Fruit fly (Drosophila melanogaster): Measurements from ENCODE around the gene CG17298.
A peak's percentile ranks its signal among the peaks of the same experiment; 100 is the strongest.

Gene CG17298

DNA sequence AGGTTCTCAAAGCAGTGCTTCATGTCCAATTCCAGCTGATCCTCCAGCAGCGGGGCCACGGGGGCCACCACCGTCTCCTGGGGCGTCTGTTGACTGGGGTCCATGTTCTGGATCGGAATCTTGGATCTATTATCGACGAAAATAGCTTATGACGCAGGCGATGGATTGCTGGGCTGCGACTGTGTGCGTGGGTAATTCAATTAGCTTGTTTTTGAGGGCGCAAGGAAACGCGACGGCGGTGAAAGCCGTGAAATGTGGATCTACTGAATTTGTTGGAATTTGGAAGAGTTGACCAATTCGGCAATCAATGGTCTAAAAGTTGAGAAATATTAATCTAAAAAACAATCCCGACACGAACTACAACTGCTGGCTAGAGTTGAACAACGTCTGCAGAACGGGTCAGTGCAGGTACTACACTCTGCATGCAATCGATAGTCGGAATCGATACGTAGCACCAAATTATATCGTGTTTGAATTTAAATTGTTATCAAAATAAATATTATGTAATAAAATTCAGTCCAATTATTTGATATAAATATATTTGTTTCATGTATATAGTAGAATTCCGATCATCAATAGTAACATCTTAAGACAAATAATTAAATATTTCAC lies 9.5 kb upstream of the CG17298 start, which contains the start of gene CG3308 (continued):
- TF ChIP-seq gem (tag; optimal IDR thresholded peaks at IDR 0.05) (peak; percentile 29), gsb-n (tag; optimal IDR thresholded peaks at IDR 0.05) (no peak), Nf-YA (GFP tag; IDR thresholded peaks at IDR 0.05) (no peak), CG7963 (GFP tag; IDR thresholded peaks at IDR 0.05; ENCODE audit: partially characterized antibody) (peak; percentile 75), CG13123 (GFP tag; optimal IDR thresholded peaks at IDR 0.05) (no peak), NfI (GFP tag; optimal IDR thresholded peaks at IDR 0.05) (peak; percentile 49), corto (GFP tag; optimal IDR thresholded peaks at IDR 0.05) (no peak), CG3281 (GFP tag; optimal IDR thresholded peaks at IDR 0.05) (peak; percentile 14), twi (tag; optimal IDR thresholded peaks at IDR 0.05) (no peak), CG11456 (GFP tag; IDR thresholded peaks at IDR 0.05) (peak; percentile 67; the same call in 2 of the 3 replicates), CG13894 (tag; optimal IDR thresholded peaks at IDR 0.05) (peak; percentile 72), Usf (GFP tag; optimal IDR thresholded peaks at IDR 0.05) (no peak), D (optimal IDR thresholded peaks at IDR 0.05) (no peak), D (GFP tag; optimal IDR thresholded peaks at IDR 0.05) (no peak), CTCF (GFP tag; optimal IDR thresholded peaks at IDR 0.05) (peak; percentile 4), CG5180 (GFP tag; optimal IDR thresholded peaks at IDR 0.05) (no peak), peb (GFP tag; IDR thresholded peaks at IDR 0.05) (0 out of 2 replicates have a peak, but pooled peaks have one; percentile 8), vvl (GFP tag; IDR thresholded peaks at IDR 0.05) (peak; percentile 58), toy (GFP tag; IDR thresholded peaks at IDR 0.05) (no peak), z (GFP tag; IDR thresholded peaks at IDR 0.05) (no peak), Nf-YC (tag; optimal IDR thresholded peaks at IDR 0.05) (no peak), sc (optimal IDR thresholded peaks at IDR 0.05) (no peak), sc (GFP tag; optimal IDR thresholded peaks at IDR 0.05) (no peak), CG2889 (GFP tag; IDR thresholded peaks at IDR 0.05) (no peak), slp2 (GFP tag; optimal IDR thresholded peaks at IDR 0.05) (no peak)

DNA sequence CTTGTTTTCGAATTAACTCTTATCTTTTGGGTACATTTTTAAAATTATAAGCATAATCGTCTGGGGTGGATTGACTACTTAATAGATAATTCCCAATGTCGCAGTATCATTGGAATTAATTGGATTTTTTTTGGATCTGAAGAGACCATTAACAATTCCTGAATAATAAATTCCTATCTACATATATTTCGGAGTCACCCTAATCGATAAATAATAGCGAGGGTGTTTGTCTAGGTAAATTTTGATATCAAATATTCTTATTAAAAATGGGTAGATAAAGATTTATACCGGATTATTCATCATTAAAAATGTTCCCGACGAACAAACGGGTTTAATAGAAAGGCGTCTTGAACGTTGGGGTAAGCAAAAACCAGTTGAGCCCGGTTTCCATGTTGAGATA lies 8.1 kb upstream of the CG17298 start:
- TF ChIP-seq maf-S (GFP tag; optimal IDR thresholded peaks at IDR 0.05) (no peak), Scr (GFP tag; IDR thresholded peaks at IDR 0.05; ENCODE audit: partially characterized antibody) (no peak), nmo (GFP tag; optimal IDR thresholded peaks at IDR 0.05) (no peak), btn (GFP tag; optimal IDR thresholded peaks at IDR 0.05) (no peak), br (optimal IDR thresholded peaks at IDR 0.05) (no peak), CG10431 (GFP tag; optimal IDR thresholded peaks at IDR 0.05) (no peak), knrl (GFP tag; IDR thresholded peaks at IDR 0.05; ENCODE audit: partially characterized antibody) (no peak), stc (GFP tag; IDR thresholded peaks at IDR 0.05) (no peak), yki (optimal IDR thresholded peaks at IDR 0.05) (no peak), CG7357 (GFP tag; IDR thresholded peaks at IDR 0.05) (no peak), CG2199 (GFP tag; IDR thresholded peaks at IDR 0.05) (no peak), CG10366 (GFP tag; IDR thresholded peaks at IDR 0.05) (no peak)

dm6 chr3R:21276111-21276510 lies 6.9 kb upstream of the CG17298 start, which contains the start of gene CG3301:
Gene CG3301 (minus strand): TSS chr3R:21276249.
- TF ChIP-seq slp2 (GFP tag; optimal IDR thresholded peaks at IDR 0.05) (no peak), CG17361 (GFP tag; IDR thresholded peaks at IDR 0.05) (no peak), CG7745 (tag; optimal IDR thresholded peaks at IDR 0.05) (no peak), YL-1 (GFP tag; optimal IDR thresholded peaks at IDR 0.05) (no peak), CG31388 (GFP tag; optimal IDR thresholded peaks at IDR 0.05) (no peak), CG10274 (GFP tag; optimal IDR thresholded peaks at IDR 0.05) (peak; percentile 43), CG7987 (GFP tag; optimal IDR thresholded peaks at IDR 0.05) (no peak), nerfin-2 (GFP tag; IDR thresholded peaks at IDR 0.05; ENCODE audit: partially characterized antibody) (no peak), Awh (GFP tag; IDR thresholded peaks at IDR 0.05) (no peak), Xbp1 (GFP tag; optimal IDR thresholded peaks at IDR 0.05) (no peak), Antp (GFP tag; optimal IDR thresholded peaks at IDR 0.05) (no peak), Rfx (GFP tag; IDR thresholded peaks at IDR 0.05) (no peak; the same call in 1 of the 2 replicates), Rx (GFP tag; IDR thresholded peaks at IDR 0.05) (no peak), lbe (GFP tag; optimal IDR thresholded peaks at IDR 0.05) (no peak), CG3065 (GFP tag; optimal IDR thresholded peaks at IDR 0.05) (no peak), CG2712 (tag; optimal IDR thresholded peaks at IDR 0.05) (no peak), CG1024 (GFP tag; IDR thresholded peaks at IDR 0.05) (no peak), NfI (GFP tag; optimal IDR thresholded peaks at IDR 0.05) (no peak)

All from whole organism, embryonic.